Worm (Caenorhabditis elegans): ENCODE measurements around the gene fdgt-2.

DNA sequence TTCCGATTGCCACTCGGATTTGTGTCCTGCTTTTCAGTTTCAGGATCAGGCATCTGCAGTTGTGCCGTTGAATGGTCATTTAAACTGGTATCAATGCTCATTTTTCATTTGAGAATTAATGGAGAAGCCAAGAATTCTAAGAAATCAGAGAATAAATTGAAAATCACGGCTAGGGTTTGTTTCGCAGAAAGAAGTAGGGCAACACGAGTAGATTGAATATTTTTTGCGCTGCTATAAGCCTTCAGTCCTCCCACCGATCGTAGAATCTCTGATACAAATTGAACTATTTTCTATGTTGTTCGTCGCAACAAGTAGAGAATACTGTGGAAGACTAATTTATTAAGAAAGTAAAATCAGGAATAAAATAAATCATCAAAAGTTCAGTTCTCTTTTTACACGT lies 19.6 kb downstream of the fdgt-2 start, which contains the start of gene acp-3:
- TF ChIP-seq elt-1 (tag; optimal IDR thresholded peaks at IDR 0.05) = no peak
- no peak for TF ChIP-seq zag-1 (tag; optimal IDR thresholded peaks at IDR 0.05)
- TF ChIP-seq nhr-23 (tag; optimal IDR thresholded peaks at IDR 0.05) = no peak
- no peak for TF ChIP-seq unc-62 (GFP tag; optimal IDR thresholded peaks at IDR 0.05)
- TF ChIP-seq egl-27 (tag; optimal IDR thresholded peaks at IDR 0.05) = no peak
- no peak for TF ChIP-seq ZK546.5 (tag; optimal IDR thresholded peaks at IDR 0.05)
- TF ChIP-seq C34F6.9 (tag; optimal IDR thresholded peaks at IDR 0.05) = no peak
- TF ChIP-seq blmp-1 (tag; optimal IDR thresholded peaks at IDR 0.05; ENCODE audit: insufficient read depth) = no peak
- no peak for TF ChIP-seq ztf-11 (tag; optimal IDR thresholded peaks at IDR 0.05)
- TF ChIP-seq mab-5 (tag; optimal IDR thresholded peaks at IDR 0.05) = no peak
- TF ChIP-seq aly-2 (tag; optimal IDR thresholded peaks at IDR 0.05) = no peak

Data from whole organism, L2 larva.